Fruit fly (Drosophila melanogaster): ENCODE results near the gene CG2652.

The CG2652 gene

DNA sequence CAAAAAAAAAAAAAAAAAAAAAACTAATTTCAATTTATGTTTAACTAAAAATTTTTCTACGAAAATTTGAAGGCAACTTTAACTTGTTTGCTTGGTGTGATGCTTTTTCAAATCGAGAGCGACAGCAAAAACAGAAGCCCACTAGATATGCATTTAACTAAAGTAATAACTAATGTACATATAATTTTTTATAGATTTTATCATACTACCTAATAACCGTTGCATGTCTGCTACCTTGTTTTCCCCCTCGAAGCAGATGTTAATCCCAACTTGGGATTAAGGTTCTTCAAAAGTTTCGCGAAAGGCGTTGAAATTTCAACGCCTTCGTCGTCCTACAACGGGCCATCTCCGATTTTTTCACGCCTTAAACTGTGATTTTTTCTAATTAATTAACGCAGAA lies at the start of gene CG2652:
Gene CG2652, minus strand, starts transcription at position 101 of the 400 bp plus-strand sequence.
- no peak for TF ChIP-seq CG8478 (optimal IDR thresholded peaks at IDR 0.05)

DNA sequence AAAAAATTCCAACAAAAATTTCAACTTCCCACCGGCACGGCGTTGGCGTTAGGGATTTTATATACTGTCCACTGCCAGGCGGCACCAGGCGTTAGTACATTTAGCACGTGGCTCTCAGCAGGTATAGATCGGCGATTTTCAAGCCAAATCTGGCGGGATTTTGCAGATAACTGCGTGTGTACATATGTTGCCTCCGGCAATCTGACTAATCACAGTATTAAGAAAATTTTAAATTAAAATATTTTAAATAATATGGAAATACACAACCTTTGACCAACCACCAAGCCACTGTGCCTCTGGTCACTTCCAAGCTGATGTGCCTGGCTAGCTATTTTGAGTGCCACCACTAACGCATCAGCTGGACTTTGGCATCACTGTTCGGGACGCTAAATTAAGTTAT lies 49.4 kb upstream of the CG2652 start, which contains the start of the genes ttm50 and CG2712:
Gene ttm50, minus strand, starts transcription at position 64 of the 400 bp plus-strand sequence.
Gene CG2712, plus strand, starts transcription at position 343 of the 400 bp plus-strand sequence.
- no peak for TF ChIP-seq pan (optimal IDR thresholded peaks at IDR 0.05)
- TF ChIP-seq usp (GFP tag; optimal IDR thresholded peaks at IDR 0.05) = no peak
- no peak for TF ChIP-seq CG8478 (optimal IDR thresholded peaks at IDR 0.05)
- no peak for TF ChIP-seq EcR (GFP tag; optimal IDR thresholded peaks at IDR 0.05)

DNA sequence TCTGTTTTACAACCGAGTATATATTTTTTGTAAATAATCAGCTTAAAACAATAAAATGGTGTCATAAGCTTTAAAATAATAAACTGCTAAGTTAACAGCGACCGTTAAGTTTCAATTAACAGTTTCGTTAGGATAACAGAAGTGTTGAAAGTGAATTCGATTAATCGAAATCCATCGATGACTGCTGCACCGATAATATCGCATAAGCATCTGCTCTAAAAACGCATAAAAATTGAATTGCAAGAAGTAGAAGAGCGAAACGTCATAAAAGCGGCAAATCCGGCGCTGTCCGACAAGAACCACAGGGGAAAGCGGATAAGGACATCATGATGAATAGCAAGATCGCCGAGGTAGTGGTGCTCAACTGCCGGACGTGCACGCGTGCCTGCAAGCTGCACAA lies 44.8 kb upstream of the CG2652 start, which contains the start of gene dwg:
Gene dwg, plus strand, starts transcription at position 193 of the 400 bp plus-strand sequence.
- TF ChIP-seq psq (optimal IDR thresholded peaks at IDR 0.05) = no peak

DNA sequence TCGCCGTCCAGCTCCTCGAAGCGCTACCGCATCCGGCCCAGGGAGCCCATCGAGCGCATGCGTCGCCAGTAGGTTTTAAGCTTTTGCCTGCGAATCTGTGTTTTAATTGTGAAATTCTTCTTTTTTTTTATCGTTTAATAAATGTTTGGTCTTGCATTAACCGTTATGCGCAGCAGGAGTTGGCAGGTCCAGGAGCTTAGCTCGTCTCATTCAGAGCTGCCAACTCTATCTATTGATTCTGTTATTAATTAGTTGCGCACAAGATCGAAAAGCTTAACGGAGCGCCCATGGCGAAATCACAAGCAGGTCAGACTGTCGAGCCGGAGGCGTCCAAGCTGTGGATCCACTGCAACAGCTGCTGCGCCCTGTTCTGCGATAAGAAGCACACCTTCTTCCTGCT lies 43.7 kb upstream of the CG2652 start, which contains the start of gene vilya:
Gene vilya, plus strand, starts transcription at position 259 of the 400 bp plus-strand sequence.
- TF ChIP-seq psq (optimal IDR thresholded peaks at IDR 0.05) (no peak), EcR (GFP tag; optimal IDR thresholded peaks at IDR 0.05) (no peak), Dll (optimal IDR thresholded peaks at IDR 0.05) (no peak), pan (optimal IDR thresholded peaks at IDR 0.05) (no peak)

DNA sequence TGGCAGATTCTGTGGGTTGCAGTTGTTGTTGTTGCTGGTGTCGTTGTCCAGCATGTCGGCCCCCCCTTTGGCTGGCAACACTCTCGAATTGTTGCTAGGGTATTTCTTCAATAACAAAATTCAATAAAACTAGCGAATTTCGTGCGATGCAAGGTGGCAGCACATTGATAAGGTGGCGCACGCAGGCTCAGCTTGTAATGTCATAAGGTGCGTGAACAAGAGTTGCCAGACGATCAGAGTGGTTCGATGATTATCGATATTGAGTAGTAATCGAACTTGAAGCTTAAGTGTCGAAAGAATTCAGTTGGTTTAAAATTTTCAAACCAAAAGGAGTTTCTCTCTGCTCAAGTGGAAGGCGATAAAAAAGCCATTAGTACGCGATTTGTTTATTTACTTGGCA lies 37.4 kb upstream of the CG2652 start, which contains the start of gene CG2701:
Gene CG2701, minus strand, starts transcription at position 206 of the 400 bp plus-strand sequence.
- no peak for TF ChIP-seq CG8478 (optimal IDR thresholded peaks at IDR 0.05)
- TF ChIP-seq Dll (optimal IDR thresholded peaks at IDR 0.05) = no peak
- no peak for TF ChIP-seq EcR (GFP tag; optimal IDR thresholded peaks at IDR 0.05)
- TF ChIP-seq psq (optimal IDR thresholded peaks at IDR 0.05) = no peak
- no peak for TF ChIP-seq pan (optimal IDR thresholded peaks at IDR 0.05)
- no peak for TF ChIP-seq usp (GFP tag; optimal IDR thresholded peaks at IDR 0.05)

DNA sequence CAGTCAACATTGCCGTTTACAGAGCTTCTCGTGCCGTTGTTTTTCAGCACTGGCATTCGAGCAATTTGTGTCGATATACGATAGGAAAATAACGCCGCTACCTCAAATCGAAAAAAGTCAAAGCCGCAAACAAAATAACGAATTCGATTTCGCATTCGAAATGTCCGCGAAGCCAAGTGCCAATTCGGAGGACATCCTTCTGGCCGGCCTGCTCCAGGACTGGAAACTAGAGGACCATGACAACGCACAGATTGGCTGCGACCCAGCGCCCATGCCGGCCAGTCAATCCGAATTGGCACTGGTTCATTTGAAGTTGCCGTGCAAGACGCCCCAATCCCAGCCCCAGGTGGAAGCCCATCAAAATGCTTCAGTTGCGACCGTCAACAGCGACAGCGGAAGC lies 32.0 kb upstream of the CG2652 start:
- TF ChIP-seq pan (optimal IDR thresholded peaks at IDR 0.05) (no peak), Dll (optimal IDR thresholded peaks at IDR 0.05) (no peak), usp (GFP tag; optimal IDR thresholded peaks at IDR 0.05) (no peak), psq (optimal IDR thresholded peaks at IDR 0.05) (no peak), EcR (GFP tag; optimal IDR thresholded peaks at IDR 0.05) (no peak), CG8478 (optimal IDR thresholded peaks at IDR 0.05) (no peak)

DNA sequence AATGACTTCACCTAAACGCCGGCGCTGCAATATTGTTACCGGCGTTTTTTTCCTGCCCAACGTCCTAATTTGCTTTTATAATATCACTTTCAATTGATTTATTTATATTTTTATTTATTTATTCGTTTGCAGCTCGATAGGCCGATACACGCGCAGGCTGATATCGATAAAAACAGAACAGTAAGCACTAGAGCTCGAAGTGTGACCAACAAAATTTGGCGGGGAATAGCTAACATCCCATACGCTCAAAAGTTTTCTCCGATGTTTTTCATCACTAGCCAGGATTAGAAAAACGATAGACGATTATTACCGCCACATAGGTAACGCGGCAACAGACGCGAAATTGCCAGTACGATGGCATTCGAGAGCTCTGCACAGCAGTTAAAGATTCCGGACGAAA lies 31.0 kb upstream of the CG2652 start, which contains the start of the genes CG2685 and CG2694:
Gene CG2685, minus strand, starts transcription at position 185 of the 400 bp plus-strand sequence.
Gene CG2694, plus strand, starts transcription at position 304 of the 400 bp plus-strand sequence.
- TF ChIP-seq CG8478 (optimal IDR thresholded peaks at IDR 0.05) (no peak), pan (optimal IDR thresholded peaks at IDR 0.05) (no peak), EcR (GFP tag; optimal IDR thresholded peaks at IDR 0.05) (no peak), psq (optimal IDR thresholded peaks at IDR 0.05) (no peak), Dll (optimal IDR thresholded peaks at IDR 0.05) (no peak), usp (GFP tag; optimal IDR thresholded peaks at IDR 0.05) (no peak)

DNA sequence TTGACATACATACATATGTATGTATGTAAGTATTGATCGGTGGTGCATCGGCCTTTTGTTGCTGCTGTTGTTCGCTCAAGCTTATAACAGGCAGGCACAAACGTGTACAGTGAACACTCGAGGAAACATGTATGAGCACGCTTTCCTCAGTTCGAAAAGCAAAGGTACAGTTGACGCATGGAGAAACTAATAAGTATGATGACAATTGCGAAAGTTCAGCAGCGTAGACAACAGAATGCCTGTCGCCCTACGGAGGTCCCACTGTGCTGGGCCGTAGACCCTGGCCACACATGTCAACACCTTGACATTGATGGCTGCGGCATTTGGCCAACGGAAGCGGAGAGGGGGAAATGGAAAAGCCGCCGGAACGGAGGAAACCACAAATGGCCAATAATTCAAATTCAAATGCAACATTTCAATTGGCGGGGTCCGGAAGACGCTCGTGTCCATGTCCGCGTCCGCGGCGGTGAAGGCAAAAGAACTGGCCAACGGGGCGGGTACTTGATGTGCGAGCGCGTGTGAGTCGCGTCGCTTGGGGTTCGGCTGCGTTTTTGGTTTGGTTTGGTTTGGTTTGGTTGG lies 25.5 kb upstream of the CG2652 start, which contains the start of gene CG2681:
Gene CG2681, plus strand, starts transcription at position 529 of the 579 bp plus-strand sequence.
- TF ChIP-seq psq (optimal IDR thresholded peaks at IDR 0.05) = no peak
- no peak for TF ChIP-seq Dll (optimal IDR thresholded peaks at IDR 0.05)
- TF ChIP-seq EcR (GFP tag; optimal IDR thresholded peaks at IDR 0.05) = no peak
- no peak for TF ChIP-seq usp (GFP tag; optimal IDR thresholded peaks at IDR 0.05)
- TF ChIP-seq CG8478 (optimal IDR thresholded peaks at IDR 0.05) = no peak
- TF ChIP-seq pan (optimal IDR thresholded peaks at IDR 0.05) = no peak

DNA sequence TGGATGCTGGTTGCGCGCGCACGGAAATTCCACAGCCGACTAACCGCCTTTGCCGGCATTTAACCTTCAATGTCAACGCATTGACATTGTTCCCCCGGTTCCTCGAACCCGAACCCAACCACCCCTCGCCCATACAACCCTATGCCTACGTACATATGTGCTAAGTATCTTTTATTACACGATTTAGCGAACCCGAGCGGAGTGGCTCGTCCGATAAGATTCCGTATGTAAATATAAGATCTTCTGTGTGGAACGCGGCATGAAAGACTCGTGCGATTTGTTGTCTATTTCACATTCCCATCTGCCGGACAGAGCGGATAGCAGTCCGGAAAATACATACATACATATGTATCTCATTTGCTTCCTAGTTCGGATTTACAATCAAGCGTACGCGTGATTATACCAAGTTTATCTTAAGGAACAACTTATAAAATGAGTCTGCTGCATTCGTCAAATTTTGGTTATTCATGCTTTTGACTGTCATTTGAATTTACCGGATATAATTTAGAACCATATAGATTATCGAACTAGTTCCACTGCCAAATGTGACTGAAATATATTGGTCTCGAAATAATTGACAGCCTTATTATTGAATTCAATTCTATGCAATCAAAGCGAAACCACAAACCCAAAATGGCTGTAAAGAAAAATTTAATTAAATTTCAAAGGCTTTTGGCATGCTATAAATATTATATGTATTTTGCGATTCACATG lies 24.8 kb upstream of the CG2652 start, which contains the start of gene CG2680:
Gene CG2680, minus strand, starts transcription at position 51 of the 714 bp plus-strand sequence.
- TF ChIP-seq CG8478 (optimal IDR thresholded peaks at IDR 0.05) (no peak), usp (GFP tag; optimal IDR thresholded peaks at IDR 0.05) (no peak), pan (optimal IDR thresholded peaks at IDR 0.05) (no peak), psq (optimal IDR thresholded peaks at IDR 0.05) (no peak), EcR (GFP tag; optimal IDR thresholded peaks at IDR 0.05) (no peak), Dll (optimal IDR thresholded peaks at IDR 0.05) (no peak)

DNA sequence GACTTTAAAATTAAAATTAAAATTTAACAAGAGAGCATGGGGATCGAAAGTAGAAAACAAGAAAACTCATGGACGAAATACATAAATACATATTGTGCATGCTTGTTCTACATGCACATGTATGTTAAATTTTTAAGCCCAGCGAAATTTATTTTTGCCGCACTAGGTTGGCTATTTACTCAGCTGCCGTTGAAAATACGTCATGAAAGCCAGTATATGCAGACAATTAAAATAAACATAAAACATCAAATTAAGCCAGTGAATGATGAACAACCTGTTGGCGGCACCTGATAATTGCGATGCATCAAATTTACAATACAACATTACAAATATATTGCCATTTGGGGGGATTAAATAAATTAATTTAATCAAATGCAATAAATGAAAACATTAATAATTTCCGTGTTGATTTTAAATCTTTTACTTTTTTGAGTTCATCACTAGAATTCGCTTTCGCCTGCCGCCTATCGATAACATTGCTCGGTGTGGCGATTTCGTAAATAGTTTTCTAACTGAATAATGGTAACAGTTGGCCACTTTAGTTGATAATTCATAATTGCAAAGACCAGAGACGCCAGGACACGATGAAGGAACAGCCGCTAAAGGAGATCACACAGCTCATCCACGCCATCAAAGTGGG lies 21.5 kb upstream of the CG2652 start, which contains the start of gene eIF2Bbeta:
Gene eIF2Bbeta, plus strand, starts transcription at position 438 of the 640 bp plus-strand sequence.
- no peak for TF ChIP-seq CG8478 (optimal IDR thresholded peaks at IDR 0.05)
- TF ChIP-seq pan (optimal IDR thresholded peaks at IDR 0.05) = no peak
- no peak for TF ChIP-seq Dll (optimal IDR thresholded peaks at IDR 0.05)
- no peak for TF ChIP-seq usp (GFP tag; optimal IDR thresholded peaks at IDR 0.05)
- TF ChIP-seq EcR (GFP tag; optimal IDR thresholded peaks at IDR 0.05) = no peak
- TF ChIP-seq psq (optimal IDR thresholded peaks at IDR 0.05) = no peak

DNA sequence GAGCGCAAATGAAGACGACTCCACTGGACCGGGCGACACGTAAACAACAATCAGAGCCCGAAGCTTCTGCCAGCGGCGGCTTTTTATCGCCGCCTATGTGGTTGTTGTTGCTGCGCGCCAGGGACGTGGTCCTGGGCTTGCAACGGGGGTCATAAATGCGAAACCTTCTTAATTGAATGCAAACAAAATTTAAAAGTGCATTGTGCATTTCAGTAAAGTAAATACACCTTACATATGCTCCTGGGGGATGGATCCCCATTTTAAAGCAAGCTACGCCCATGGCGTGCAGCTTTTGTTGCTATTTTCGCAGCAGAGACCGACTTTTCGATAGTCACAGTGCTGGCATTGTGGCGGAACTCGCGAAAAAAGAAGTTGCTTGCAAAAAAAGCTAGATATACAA lies 21.0 kb upstream of the CG2652 start, which contains the start of gene Ugalt:
Gene Ugalt, minus strand, starts transcription at position 160 of the 400 bp plus-strand sequence.
- TF ChIP-seq usp (GFP tag; optimal IDR thresholded peaks at IDR 0.05) (no peak), Dll (optimal IDR thresholded peaks at IDR 0.05) (no peak), CG8478 (optimal IDR thresholded peaks at IDR 0.05) (no peak), psq (optimal IDR thresholded peaks at IDR 0.05) (no peak), pan (optimal IDR thresholded peaks at IDR 0.05) (no peak), EcR (GFP tag; optimal IDR thresholded peaks at IDR 0.05) (no peak)
